Worm (Caenorhabditis elegans) whole organism, late embryonic: ENCODE data around the gene pst-1.

Experiments used
- ahr-1 ChIP-seq: sonication (generic microtip); optimal IDR thresholded peaks from 2 replicates; lab custom pipeline; 2016; ENCODE audit warnings: missing genetic modification characterization, missing compliant biosample characterization
- dmd-4 ChIP-seq: sonication (generic microtip); optimal IDR thresholded peaks from 2 replicates; lab custom pipeline; 2016; ENCODE audit warnings: borderline replicate concordance, missing genetic modification characterization, missing compliant biosample characterization
- fax-1 ChIP-seq: sonication (generic microtip); optimal IDR thresholded peaks from 2 replicates; lab custom pipeline; 2016; ENCODE audit warnings: missing genotype, missing genetic modification characterization, missing compliant biosample characterization
- hlh-8 ChIP-seq: sonication (generic microtip); optimal IDR thresholded peaks from 2 replicates; lab custom pipeline; 2016; ENCODE audit warnings: missing genotype, missing genetic modification characterization, missing compliant biosample characterization
- nfya-1 ChIP-seq: sonication (generic microtip); optimal IDR thresholded peaks from 2 replicates; lab custom pipeline; 2017; ENCODE audit warnings: missing genetic modification characterization, mild to moderate bottlenecking, missing compliant biosample characterization, antibody characterized with exemption, moderate library complexity
- nhr-11 ChIP-seq: fragments of 150-350 bp; optimal IDR thresholded peaks from 2 replicates; lab custom pipeline; 2014; ENCODE audit warnings: missing biosample characterization, missing genetic modification characterization
- rnt-1 ChIP-seq: sonication (generic microtip); optimal IDR thresholded peaks from 2 replicates; lab custom pipeline; 2016; ENCODE audit warnings: missing genetic modification characterization, missing compliant biosample characterization
- sox-4 ChIP-seq: sonication (generic microtip); optimal IDR thresholded peaks from 2 replicates; lab custom pipeline; 2017; ENCODE audit warnings: mild to moderate bottlenecking, missing genetic modification characterization, inconsistent platforms, missing compliant biosample characterization
- ttx-3 ChIP-seq: sonication (generic microtip); optimal IDR thresholded peaks from 2 replicates; lab custom pipeline; 2016; ENCODE audit warnings: missing genetic modification reagents, missing genetic modification characterization, missing compliant biosample characterization

DNA sequence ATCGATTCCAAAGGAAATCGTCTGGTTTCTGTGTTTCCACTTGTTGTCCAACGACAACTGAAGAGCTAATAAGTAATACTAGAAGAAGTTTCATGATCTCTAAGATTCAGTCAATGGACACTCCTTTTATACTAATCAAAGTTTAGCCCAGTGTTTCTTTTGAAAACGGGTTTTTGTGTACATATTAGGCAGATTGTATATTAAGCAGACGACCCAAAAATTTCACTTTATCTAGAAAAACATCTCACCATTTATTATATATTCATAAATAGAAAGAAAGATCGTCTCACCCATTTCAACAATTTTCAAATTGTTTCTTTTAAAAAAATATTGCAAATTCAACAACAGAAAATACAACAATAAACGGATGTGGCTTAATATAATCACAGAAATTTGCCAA, 43.5 kb downstream of the pst-1 start, which contains the start of gene C10F3.7:
- TF ChIP-seq nhr-11 (tag; lab: Kevin White, UChicago) (no peak), ttx-3 (tag; lab: Kevin White, UChicago) (no peak), hlh-8 (no peak), rnt-1 (no peak), nfya-1 (tag; lab: Kevin White, UChicago) (no peak), dmd-4 (tag; lab: Kevin White, UChicago) (no peak), fax-1 (tag; lab: Kevin White, UChicago) (no peak), sox-4 (tag; lab: Kevin White, UChicago) (no peak), ahr-1 (tag; lab: Kevin White, UChicago) (no peak)
